Worm (Caenorhabditis elegans): Measurements from ENCODE around the gene ins-12.

- no peak for TF ChIP-seq unc-130 (tag; optimal IDR thresholded peaks at IDR 0.05)
- no peak for TF ChIP-seq efl-3 (GFP tag; optimal IDR thresholded peaks at IDR 0.05)
- no peak for TF ChIP-seq dpl-1 (GFP tag; optimal IDR thresholded peaks at IDR 0.05)
These were observed 17.3 kb upstream of the ins-12 start for ce11 chrII:5537078-5537477.

All from whole organism, L1 larva.